Worm (Caenorhabditis elegans): ENCODE data around the gene C52D10.3.
A peak's percentile ranks its signal among the peaks of the same experiment; 100 is the strongest.

The C52D10.3 gene

ce11 chrIV:17238951-17239350, 62.7 kb downstream of the C52D10.3 start:
- peak; percentile 60 for TF ChIP-seq ces-1 (GFP tag; optimal IDR thresholded peaks at IDR 0.05)
- TF ChIP-seq nhr-12 (tag; optimal IDR thresholded peaks at IDR 0.05) = no peak
